Worm (Caenorhabditis elegans) whole organism, late embryonic: ENCODE data around the gene shk-1.

Source experiments
- C08G9.2 ChIP-seq: sonication (generic microtip); optimal IDR thresholded peaks from 2 replicates; lab custom pipeline; 2016; ENCODE audit warnings: mild to moderate bottlenecking, missing genetic modification characterization, moderate library complexity, missing compliant biosample characterization
- F13H6.1 ChIP-seq: sonication (generic microtip); optimal IDR thresholded peaks from 2 replicates; lab custom pipeline; 2016; ENCODE audit warnings: missing genetic modification characterization, missing compliant biosample characterization
- K02D7.2 ChIP-seq: sonication (generic microtip); optimal IDR thresholded peaks from 2 replicates; lab custom pipeline; 2017; ENCODE audit warnings: mild to moderate bottlenecking, missing genetic modification characterization, missing compliant biosample characterization
- K09A11.1 ChIP-seq: sonication (generic microtip); optimal IDR thresholded peaks from 2 replicates; lab custom pipeline; 2017; ENCODE audit warnings: antibody characterized with exemption, mild to moderate bottlenecking, missing genetic modification characterization, missing compliant biosample characterization; ENCODE audit not compliant: insufficient read depth
- ceh-18 ChIP-seq: sonication (generic microtip); optimal IDR thresholded peaks from 2 replicates; lab custom pipeline; 2016; ENCODE audit warnings: missing genetic modification characterization, missing compliant biosample characterization
- ceh-19 ChIP-seq: fragments of 200-800 bp; sonication (Bioruptor generic); optimal IDR thresholded peaks from 2 replicates; lab custom pipeline; 2018; ENCODE audit warnings: mild to moderate bottlenecking, missing genetic modification characterization, missing compliant biosample characterization
- ceh-2 ChIP-seq: sonication (generic microtip); optimal IDR thresholded peaks from 2 replicates; lab custom pipeline; 2016; ENCODE audit warnings: missing genotype, missing genetic modification characterization, missing compliant biosample characterization
- ceh-22 ChIP-seq: sonication (generic microtip); optimal IDR thresholded peaks from 2 replicates; lab custom pipeline; 2017; ENCODE audit warnings: missing biosample characterization, missing genetic modification characterization
- ceh-24 ChIP-seq: sonication (generic microtip); optimal IDR thresholded peaks from 2 replicates; lab custom pipeline; 2016; ENCODE audit warnings: mild to moderate bottlenecking, missing genetic modification characterization, missing compliant biosample characterization
- ceh-30 ChIP-seq: fragments of 150-350 bp; optimal IDR thresholded peaks from 2 replicates; lab custom pipeline; 2014; ENCODE audit warnings: missing biosample characterization, missing genetic modification characterization
- ceh-31 ChIP-seq: sonication (generic microtip); optimal IDR thresholded peaks from 2 replicates; lab custom pipeline; 2016; ENCODE audit warnings: missing genetic modification characterization, missing compliant biosample characterization
- ceh-34 ChIP-seq: sonication (generic microtip); optimal IDR thresholded peaks from 2 replicates; lab custom pipeline; 2016; ENCODE audit warnings: mild to moderate bottlenecking, missing genetic modification characterization, missing compliant biosample characterization
- ceh-45 ChIP-seq: fragments of 200-800 bp; sonication (Bioruptor generic); IDR thresholded peaks from 2 replicates; pipeline ENCODE4 v1.3.6; 2022; ENCODE audit warnings: missing genetic modification reagents, missing genetic modification characterization, missing compliant biosample characterization
- ceh-48 ChIP-seq: sonication (generic microtip); optimal IDR thresholded peaks from 2 replicates; lab custom pipeline; 2016; ENCODE audit warnings: missing genetic modification characterization, inconsistent platforms, missing compliant biosample characterization
- dmd-4 ChIP-seq: sonication (generic microtip); optimal IDR thresholded peaks from 2 replicates; lab custom pipeline; 2016; ENCODE audit warnings: borderline replicate concordance, missing genetic modification characterization, missing compliant biosample characterization
- dve-1 ChIP-seq: sonication (generic microtip); optimal IDR thresholded peaks from 2 replicates; lab custom pipeline; 2017; ENCODE audit warnings: antibody characterized with exemption, mild to moderate bottlenecking, missing genetic modification characterization, missing compliant biosample characterization
- elt-2 ChIP-seq: sonication (generic microtip); optimal IDR thresholded peaks from 2 replicates; lab custom pipeline; 2016; ENCODE audit warnings: missing genetic modification reagents, missing genetic modification characterization, missing compliant biosample characterization
- elt-4 ChIP-seq: sonication (generic microtip); optimal IDR thresholded peaks from 2 replicates; lab custom pipeline; 2016; ENCODE audit warnings: missing genetic modification characterization, missing compliant biosample characterization
- eyg-1 ChIP-seq: sonication (generic microtip); optimal IDR thresholded peaks from 2 replicates; lab custom pipeline; 2016; ENCODE audit warnings: missing genotype, missing genetic modification characterization, missing compliant biosample characterization
- gmeb-2 ChIP-seq: sonication (generic microtip); optimal IDR thresholded peaks from 2 replicates; lab custom pipeline; 2016; ENCODE audit warnings: missing genetic modification characterization, inconsistent platforms, missing compliant biosample characterization
- hlh-15 ChIP-seq: sonication (generic microtip); optimal IDR thresholded peaks from 2 replicates; lab custom pipeline; 2016; ENCODE audit warnings: missing genetic modification characterization, missing compliant biosample characterization
- hlh-30 ChIP-seq: sonication (generic microtip); optimal IDR thresholded peaks from 2 replicates; lab custom pipeline; 2017; ENCODE audit warnings: antibody characterized with exemption, missing genetic modification characterization, missing compliant biosample characterization; ENCODE audit not compliant: insufficient read depth
- madf-2 ChIP-seq: sonication (generic microtip); optimal IDR thresholded peaks from 2 replicates; lab custom pipeline; 2017; ENCODE audit warnings: missing genetic modification characterization, missing compliant biosample characterization
- nhr-11 ChIP-seq: fragments of 150-350 bp; optimal IDR thresholded peaks from 2 replicates; lab custom pipeline; 2014; ENCODE audit warnings: missing biosample characterization, missing genetic modification characterization
- npax-4 ChIP-seq: sonication (generic microtip); optimal IDR thresholded peaks from 2 replicates; lab custom pipeline; 2016; ENCODE audit warnings: missing genetic modification characterization, missing compliant biosample characterization
- pag-3 ChIP-seq: sonication (generic microtip); optimal IDR thresholded peaks from 2 replicates; lab custom pipeline; 2016; ENCODE audit warnings: missing compliant biosample characterization, missing genetic modification characterization, borderline replicate concordance
- pat-9 ChIP-seq: fragments of 200-800 bp; sonication (Bioruptor generic); optimal IDR thresholded peaks from 2 replicates; lab custom pipeline; 2018; ENCODE audit warnings: mild to moderate bottlenecking, missing genetic modification characterization, moderate library complexity, missing compliant biosample characterization
- pha-2 ChIP-seq: sonication (generic microtip); optimal IDR thresholded peaks from 2 replicates; lab custom pipeline; 2017; ENCODE audit warnings: mild to moderate bottlenecking, missing genetic modification characterization, missing compliant biosample characterization
- rnt-1 ChIP-seq: sonication (generic microtip); optimal IDR thresholded peaks from 2 replicates; lab custom pipeline; 2016; ENCODE audit warnings: missing genetic modification characterization, missing compliant biosample characterization
- sox-4 ChIP-seq: sonication (generic microtip); optimal IDR thresholded peaks from 2 replicates; lab custom pipeline; 2017; ENCODE audit warnings: mild to moderate bottlenecking, missing genetic modification characterization, inconsistent platforms, missing compliant biosample characterization
- tbx-7 ChIP-seq: sonication (generic microtip); optimal IDR thresholded peaks from 2 replicates; lab custom pipeline; 2016; ENCODE audit warnings: missing genotype, missing genetic modification characterization, missing compliant biosample characterization
- zip-5 ChIP-seq: sonication (generic microtip); optimal IDR thresholded peaks from 2 replicates; lab custom pipeline; 2016; ENCODE audit warnings: missing genetic modification characterization, missing compliant biosample characterization
- ztf-16 ChIP-seq: sonication (generic microtip); optimal IDR thresholded peaks from 2 replicates; lab custom pipeline; 2017; ENCODE audit warnings: missing genetic modification characterization, missing compliant biosample characterization

shk-1 gene

ce11 chrII:9778495-9778894 lies 20.5 kb downstream of the shk-1 start:
- TF ChIP-seq ztf-16 (tag; lab: Kevin White, UChicago) = no peak
- TF ChIP-seq C08G9.2 (tag; lab: Kevin White, UChicago) = no peak
- TF ChIP-seq ceh-31 (tag; lab: Kevin White, UChicago) = no peak
- TF ChIP-seq hlh-15 (tag; lab: Kevin White, UChicago) = no peak
- TF ChIP-seq zip-5 (tag; lab: Kevin White, UChicago) = no peak
- TF ChIP-seq madf-2 = no peak
- TF ChIP-seq ceh-30 (tag; lab: Kevin White, UChicago) = no peak
- no peak for TF ChIP-seq ceh-45
- no peak for TF ChIP-seq sox-4 (tag; lab: Kevin White, UChicago)
- no peak for TF ChIP-seq gmeb-2 (tag; lab: Kevin White, UChicago)
- no peak for TF ChIP-seq elt-4 (tag; lab: Kevin White, UChicago)
- TF ChIP-seq ceh-22 = no peak
- no peak for TF ChIP-seq ceh-48 (tag; lab: Kevin White, UChicago)
- TF ChIP-seq K02D7.2 (tag; lab: Kevin White, UChicago) = no peak
- no peak for TF ChIP-seq K09A11.1 (tag; lab: Kevin White, UChicago)
- no peak for TF ChIP-seq ceh-19

- TF ChIP-seq npax-4 (no peak), K02D7.2 (tag; lab: Kevin White, UChicago) (no peak), elt-2 (tag; lab: Kevin White, UChicago) (peak; percentile 10), ceh-18 (tag; lab: Kevin White, UChicago) (no peak), pag-3 (tag; lab: Kevin White, UChicago) (no peak), tbx-7 (tag; lab: Kevin White, UChicago) (no peak)
Observed at ce11 chrII:9781842-9782241, 23.8 kb downstream of the shk-1 start, which contains the start of gene cyp-13A1. Gene cyp-13A1 (minus strand): TSS chrII:9781997.

- no peak for TF ChIP-seq pha-2
- no peak for TF ChIP-seq ceh-34 (tag; lab: Kevin White, UChicago)
- TF ChIP-seq pag-3 (tag; lab: Kevin White, UChicago) = no peak
Observed at ce11 chrII:9782337-9782736, 24.3 kb downstream of the shk-1 start, which contains the start of gene T10B9.14. Gene T10B9.14 (minus strand): TSS chrII:9782437.

ce11 chrII:9786215-9786614 lies 28.2 kb downstream of the shk-1 start:
- TF ChIP-seq dmd-4 (tag; lab: Kevin White, UChicago) (no peak), pat-9 (tag; lab: Kevin White, UChicago) (no peak), ceh-24 (no peak)
- TF ChIP-seq, all 69 proteins: peak for 0

ce11 chrII:9787395-9788152 lies 29.5 kb downstream of the shk-1 start, which contains the start of gene cyp-13A2:
Gene cyp-13A2 (minus strand): TSS chrII:9787629.
- TF ChIP-seq dve-1 (tag; lab: Kevin White, UChicago) (no peak), ceh-2 (no peak), elt-2 (tag; lab: Kevin White, UChicago) (peak; percentile 30), hlh-30 (tag; lab: Kevin White, UChicago) (peak; percentile 24), rnt-1 (tag; lab: Kevin White, UChicago) (peak; percentile 2), nhr-11 (tag; lab: Kevin White, UChicago) (peak; percentile 13), F13H6.1 (tag; lab: Kevin White, UChicago) (no peak), eyg-1 (tag; lab: Kevin White, UChicago) (no peak)
